Worm (Caenorhabditis elegans) whole organism, L1 larva: Measurements from ENCODE around the gene best-24.

Source experiments
- aha-1 ChIP-seq: fragments of 150-350 bp; optimal IDR thresholded peaks from 2 replicates; lab custom pipeline; 2014; ENCODE audit warnings: missing biosample characterization, missing genetic modification characterization
- alr-1 ChIP-seq: fragments of 200-800 bp; sonication (Bioruptor generic); optimal IDR thresholded peaks from 2 replicates; lab custom pipeline; 2018; ENCODE audit warnings: borderline replicate concordance, mild to moderate bottlenecking, missing genetic modification characterization, missing compliant biosample characterization
- aly-2 ChIP-seq: fragments of 150-350 bp; optimal IDR thresholded peaks from 2 replicates; lab custom pipeline; 2014; ENCODE audit warnings: missing biosample characterization, missing genetic modification characterization
- blmp-1 ChIP-seq: fragments of 150-350 bp; optimal IDR thresholded peaks from 2 replicates; lab custom pipeline; 2014; ENCODE audit warnings: missing biosample characterization, missing genetic modification characterization
- ceh-8 ChIP-seq: fragments of 200-800 bp; sonication (Bioruptor generic); optimal IDR thresholded peaks from 2 replicates; lab custom pipeline; 2018; ENCODE audit warnings: mild to moderate bottlenecking, missing genetic modification characterization, moderate library complexity, missing compliant biosample characterization
- ceh-82 ChIP-seq, 3 experiments: fragments of 150-350 bp in 1 of 3; sonication (generic microtip) in 2 of 3; optimal IDR thresholded peaks; 2 replicates each; lab custom pipeline; 2014 to 2017; ENCODE audit warnings: missing biosample characterization in 3 of 3, missing genetic modification characterization in 3 of 3
- ceh-88 ChIP-seq: fragments of 200-800 bp; sonication (Bioruptor generic); IDR thresholded peaks from 2 replicates; pipeline ENCODE4 v1.3.6; 2022; ENCODE audit warnings: missing genetic modification characterization, missing compliant biosample characterization
- dpl-1 ChIP-seq, 3 experiments: fragments of 150-350 bp in 2 of 3; sonication (generic microtip) in 1 of 3; optimal IDR thresholded peaks; 2 replicates each; lab custom pipeline; 2014 to 2017; ENCODE audit warnings: missing biosample characterization in 3 of 3, missing genetic modification characterization in 3 of 3, missing genetic modification reagents in 3 of 3
- dsc-1 ChIP-seq: sonication (generic microtip); optimal IDR thresholded peaks from 2 replicates; lab custom pipeline; 2016; ENCODE audit warnings: mild to moderate bottlenecking, missing genetic modification characterization, missing compliant biosample characterization
- efl-1 ChIP-seq, 4 experiments: fragments of 150-350 bp; optimal IDR thresholded peaks in 3 of 4; peaks in 1 of 4; 1 replicate in 1 of 4; 2 replicates in 3 of 4; lab custom pipeline; 2014; ENCODE audit warnings: missing biosample characterization in 2 of 4, missing genetic modification characterization in 2 of 4, missing genetic modification reagents in 2 of 4
- efl-3 ChIP-seq: fragments of 200-800 bp; sonication (Bioruptor generic); optimal IDR thresholded peaks from 2 replicates; lab custom pipeline; 2018; ENCODE audit warnings: mild to moderate bottlenecking, missing genetic modification characterization, missing compliant biosample characterization
- egl-27 ChIP-seq, 2 experiments: fragments of 150-350 bp in 1 of 2; sonication (generic microtip); optimal IDR thresholded peaks; 3 replicates each; lab custom pipeline; 2017 to 2018; ENCODE audit warnings: missing biosample characterization in 2 of 2, missing genetic modification characterization in 2 of 2, missing genetic modification reagents in 2 of 2
- elt-3 ChIP-seq, 6 experiments: fragments of 150-350 bp in 1 of 6; sonication (generic microtip); optimal IDR thresholded peaks; 2 replicates each; lab custom pipeline; 2017 to 2018; ENCODE audit warnings: missing biosample characterization in 6 of 6, missing genetic modification characterization in 6 of 6, inconsistent platforms in 1 of 6
- ets-5 ChIP-seq: fragments of 200-800 bp; sonication (Bioruptor generic); IDR thresholded peaks from 2 replicates; pipeline ENCODE4 v1.3.6; 2022; ENCODE audit warnings: missing genetic modification characterization, missing compliant biosample characterization
- fkh-4 ChIP-seq: sonication (generic microtip); optimal IDR thresholded peaks from 2 replicates; lab custom pipeline; 2016; ENCODE audit warnings: missing compliant biosample characterization, missing genetic modification characterization, borderline replicate concordance
- fkh-8 ChIP-seq: sonication (generic microtip); optimal IDR thresholded peaks from 2 replicates; lab custom pipeline; 2016; ENCODE audit warnings: mild to moderate bottlenecking, missing genetic modification characterization, missing compliant biosample characterization
- fos-1 ChIP-seq: fragments of 150-350 bp; optimal IDR thresholded peaks from 2 replicates; lab custom pipeline; 2014; ENCODE audit warnings: missing biosample characterization, missing genetic modification characterization
- hlh-17 ChIP-seq: fragments of 200-800 bp; sonication (Bioruptor generic); optimal IDR thresholded peaks from 2 replicates; lab custom pipeline; 2018; ENCODE audit warnings: missing genetic modification characterization, mild to moderate bottlenecking, missing compliant biosample characterization, moderate library complexity, borderline replicate concordance
- lin-13 ChIP-seq: fragments of 150-350 bp; optimal IDR thresholded peaks from 2 replicates; lab custom pipeline; 2014; ENCODE audit warnings: missing biosample characterization, missing genetic modification reagents, missing genetic modification characterization
- lin-14 ChIP-seq: fragments of 200-800 bp; sonication (Bioruptor generic); optimal IDR thresholded peaks from 2 replicates; lab custom pipeline; 2018; ENCODE audit warnings: mild to moderate bottlenecking, missing genetic modification characterization, moderate library complexity, missing compliant biosample characterization
- lin-35 ChIP-seq, 2 experiments: fragments of 150-350 bp; optimal IDR thresholded peaks; 2 replicates each; lab custom pipeline; 2014; ENCODE audit warnings: missing biosample characterization in 2 of 2, missing genetic modification characterization in 2 of 2, missing genetic modification reagents in 2 of 2
- lsy-2 ChIP-seq, 2 experiments: fragments of 150-350 bp; optimal IDR thresholded peaks; 2 replicates each; lab custom pipeline; 2014; ENCODE audit warnings: missing biosample characterization in 2 of 2, missing genetic modification characterization in 2 of 2
- mdl-1 ChIP-seq, 2 experiments: fragments of 150-350 bp; optimal IDR thresholded peaks; 2 replicates each; lab custom pipeline; 2014 to 2017; ENCODE audit warnings: missing biosample characterization in 2 of 2, missing genetic modification characterization in 2 of 2, inconsistent platforms in 1 of 2
- mef-2 ChIP-seq: fragments of 150-350 bp; optimal IDR thresholded peaks from 2 replicates; lab custom pipeline; 2014; ENCODE audit warnings: missing biosample characterization, missing genetic modification characterization
- mep-1 ChIP-seq: fragments of 150-350 bp; optimal IDR thresholded peaks from 2 replicates; lab custom pipeline; 2014; ENCODE audit warnings: missing biosample characterization, missing genetic modification characterization
- nhr-20 ChIP-seq: sonication (generic microtip); optimal IDR thresholded peaks from 2 replicates; lab custom pipeline; 2016; ENCODE audit warnings: mild to moderate bottlenecking, missing genetic modification characterization, missing compliant biosample characterization
- nhr-47 ChIP-seq: sonication (generic microtip); optimal IDR thresholded peaks from 2 replicates; lab custom pipeline; 2016; ENCODE audit warnings: mild to moderate bottlenecking, missing genetic modification characterization, moderate library complexity, missing compliant biosample characterization
- nhr-71 ChIP-seq: sonication (generic microtip); optimal IDR thresholded peaks from 2 replicates; lab custom pipeline; 2016; ENCODE audit warnings: mild to moderate bottlenecking, missing genetic modification characterization, moderate library complexity, missing compliant biosample characterization
- nhr-84 ChIP-seq: sonication (generic microtip); optimal IDR thresholded peaks from 2 replicates; lab custom pipeline; 2017; ENCODE audit warnings: missing biosample characterization, missing genetic modification characterization
- nhr-85 ChIP-seq: sonication (generic microtip); peaks from one replicate; lab custom pipeline; 2016; ENCODE audit warnings: missing genetic modification characterization, inconsistent platforms, missing compliant biosample characterization
- nhr-90 ChIP-seq: sonication (generic microtip); optimal IDR thresholded peaks from 2 replicates; lab custom pipeline; 2016; ENCODE audit warnings: mild to moderate bottlenecking, missing genetic modification characterization, missing compliant biosample characterization; ENCODE audit not compliant: poor library complexity
- pag-3 ChIP-seq: sonication (generic microtip); optimal IDR thresholded peaks from 2 replicates; lab custom pipeline; 2017; ENCODE audit warnings: missing genetic modification characterization, mild to moderate bottlenecking, missing compliant biosample characterization, antibody characterized with exemption, borderline replicate concordance; ENCODE audit not compliant: insufficient read depth
- pax-3 ChIP-seq: fragments of 200-800 bp; sonication (Bioruptor generic); optimal IDR thresholded peaks from 2 replicates; lab custom pipeline; 2018; ENCODE audit warnings: mild to moderate bottlenecking, missing genetic modification characterization, moderate library complexity, missing compliant biosample characterization
- rnt-1 ChIP-seq: sonication (generic microtip); optimal IDR thresholded peaks from 2 replicates; lab custom pipeline; 2016; ENCODE audit warnings: mild to moderate bottlenecking, missing genetic modification characterization, moderate library complexity, missing compliant biosample characterization
- snpc-4 ChIP-seq: fragments of 150-350 bp; optimal IDR thresholded peaks from 2 replicates; lab custom pipeline; 2014; ENCODE audit warnings: missing biosample characterization, missing genetic modification characterization
- snu-23 ChIP-seq: sonication (generic microtip); optimal IDR thresholded peaks from 2 replicates; lab custom pipeline; 2016; ENCODE audit warnings: missing genetic modification characterization, missing compliant biosample characterization
- sptf-1 ChIP-seq: fragments of 150-350 bp; optimal IDR thresholded peaks from 2 replicates; lab custom pipeline; 2014; ENCODE audit warnings: missing biosample characterization, missing genetic modification characterization
- sup-37 ChIP-seq: fragments of 200-800 bp; sonication (Bioruptor generic); optimal IDR thresholded peaks from 2 replicates; lab custom pipeline; 2018; ENCODE audit warnings: mild to moderate bottlenecking, missing genetic modification characterization, missing compliant biosample characterization
- swsn-7 ChIP-seq: sonication (generic microtip); optimal IDR thresholded peaks from 2 replicates; lab custom pipeline; 2016; ENCODE audit warnings: missing genetic modification characterization, missing compliant biosample characterization
- tlp-1 ChIP-seq: fragments of 150-350 bp; optimal IDR thresholded peaks from 2 replicates; lab custom pipeline; 2014; ENCODE audit warnings: missing biosample characterization, missing genetic modification characterization
- unc-130 ChIP-seq: fragments of 150-350 bp; optimal IDR thresholded peaks from 2 replicates; lab custom pipeline; 2017; ENCODE audit warnings: missing biosample characterization, missing genetic modification characterization, inconsistent platforms
- unc-30 ChIP-seq: sonication (generic microtip); optimal IDR thresholded peaks from 2 replicates; lab custom pipeline; 2017; ENCODE audit warnings: missing biosample characterization, missing genetic modification characterization
- unc-98 ChIP-seq: fragments of 200-800 bp; sonication (Bioruptor generic); IDR thresholded peaks from 2 replicates; pipeline ENCODE4 v1.3.6; 2022; ENCODE audit warnings: missing genetic modification characterization, missing compliant biosample characterization
- zip-4 ChIP-seq: fragments of 200-800 bp; sonication (Bioruptor generic); optimal IDR thresholded peaks from 2 replicates; lab custom pipeline; 2018; ENCODE audit warnings: mild to moderate bottlenecking, missing genetic modification characterization, moderate library complexity, missing compliant biosample characterization

The best-24 gene

DNA sequence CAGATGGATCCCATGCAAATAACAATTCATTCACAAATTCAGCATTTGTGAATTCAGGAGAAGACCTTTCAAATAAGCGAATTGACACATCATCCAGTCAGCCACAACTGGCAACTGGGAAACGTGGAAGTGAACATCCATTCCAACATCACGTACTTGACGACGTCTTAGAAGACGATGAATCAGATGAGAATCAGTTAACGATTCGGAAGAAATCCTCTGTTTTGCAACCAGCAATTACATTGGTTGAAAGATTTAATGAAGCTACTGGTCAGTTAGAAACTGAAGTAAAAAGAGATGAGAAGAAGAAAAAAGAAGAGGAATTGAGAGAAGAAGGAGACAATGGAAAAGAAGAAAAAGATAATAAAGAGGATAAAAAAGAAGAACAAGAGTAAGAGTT is 2.6 kb downstream of the best-24 start:
- no peak for TF ChIP-seq egl-27 (tag; optimal IDR thresholded peaks at IDR 0.05; lab: Kevin White, UChicago)
- no peak for TF ChIP-seq nhr-84 (tag; lab: Kevin White, UChicago)
- TF ChIP-seq fos-1 (tag; lab: Kevin White, UChicago): no peak
- no peak for TF ChIP-seq efl-1 (optimal IDR thresholded peaks at IDR 0.05; lab: Kevin White, UChicago)
- no peak for TF ChIP-seq efl-1 (GFP tag; optimal IDR thresholded peaks at IDR 0.05 in 1 of 2; lab: Kevin White, UChicago)
- no peak for TF ChIP-seq fkh-8 (tag; lab: Kevin White, UChicago)
- no peak for TF ChIP-seq efl-3 (GFP tag; lab: Kevin White, UChicago)
- no peak for TF ChIP-seq aha-1
- TF ChIP-seq unc-130 (tag; lab: Kevin White, UChicago): no peak
- TF ChIP-seq dsc-1 (tag; lab: Kevin White, UChicago): no peak
- no peak for TF ChIP-seq unc-98
- no peak for TF ChIP-seq pax-3 (tag; lab: Kevin White, UChicago)
- no peak for TF ChIP-seq elt-3 (tag; optimal IDR thresholded peaks at IDR 0.05; lab: Kevin White, UChicago)
- no peak for TF ChIP-seq ceh-88
- TF ChIP-seq lin-35 (GFP tag; optimal IDR thresholded peaks at IDR 0.05; lab: Kevin White, UChicago): no peak
- TF ChIP-seq alr-1: no peak

ce11 chrIII:7907515-7907914 is 6.7 kb downstream of the best-24 start, which contains the start of gene pcp-5:
pcp-5 (minus strand) TSS chrIII:7907615.
- peak; percentile 48 for TF ChIP-seq rnt-1 (tag; lab: Kevin White, UChicago)
- no peak for TF ChIP-seq hlh-17 (GFP tag; lab: Kevin White, UChicago)
- TF ChIP-seq nhr-71 (tag; lab: Kevin White, UChicago): peak; percentile 36
- TF ChIP-seq nhr-84 (tag; lab: Kevin White, UChicago): no peak
- TF ChIP-seq ets-5 (GFP tag; lab: Robert Waterston, UW): no peak
- TF ChIP-seq ceh-8 (GFP tag; lab: Kevin White, UChicago): no peak
- TF ChIP-seq tlp-1 (tag; lab: Kevin White, UChicago): no peak
- no peak for TF ChIP-seq lin-13
- TF ChIP-seq nhr-47 (tag; lab: Kevin White, UChicago): no peak

DNA sequence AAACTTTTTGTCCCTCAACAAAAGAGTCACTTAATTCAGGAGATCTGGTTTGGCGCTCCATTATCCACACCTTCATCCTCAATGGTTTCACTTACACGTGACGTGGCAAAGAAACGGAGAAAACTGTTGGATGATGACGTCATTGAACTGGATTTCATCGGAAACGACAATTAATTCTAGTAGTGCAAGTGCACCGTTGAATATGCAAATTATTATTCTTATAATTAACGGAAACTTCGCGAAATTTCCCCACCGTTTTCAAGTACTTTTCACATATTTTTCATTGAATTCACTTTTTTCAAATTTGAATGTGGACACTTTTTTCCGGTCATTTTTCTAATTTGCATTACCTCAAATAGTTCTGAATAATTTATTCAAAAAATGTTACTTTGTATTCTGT is 8.4 kb downstream of the best-24 start, which contains the start of gene ZK688.1:
Gene ZK688.1 (plus strand): TSS at position 301 of the 400 bp plus-strand sequence.
- no peak for TF ChIP-seq snpc-4
- no peak for TF ChIP-seq unc-130 (tag; lab: Kevin White, UChicago)
- TF ChIP-seq efl-1 (optimal IDR thresholded peaks at IDR 0.05; lab: Kevin White, UChicago): no peak
- TF ChIP-seq efl-1 (GFP tag; optimal IDR thresholded peaks at IDR 0.05 in 1 of 2; lab: Kevin White, UChicago): peak in 1 of 2 experiments; percentile 52
- TF ChIP-seq zip-4: no peak
- TF ChIP-seq sup-37 (GFP tag; lab: Kevin White, UChicago): no peak
- no peak for TF ChIP-seq nhr-84 (tag; lab: Kevin White, UChicago)
- TF ChIP-seq unc-98: no peak
- TF ChIP-seq lin-13: no peak
- no peak for TF ChIP-seq pag-3

DNA sequence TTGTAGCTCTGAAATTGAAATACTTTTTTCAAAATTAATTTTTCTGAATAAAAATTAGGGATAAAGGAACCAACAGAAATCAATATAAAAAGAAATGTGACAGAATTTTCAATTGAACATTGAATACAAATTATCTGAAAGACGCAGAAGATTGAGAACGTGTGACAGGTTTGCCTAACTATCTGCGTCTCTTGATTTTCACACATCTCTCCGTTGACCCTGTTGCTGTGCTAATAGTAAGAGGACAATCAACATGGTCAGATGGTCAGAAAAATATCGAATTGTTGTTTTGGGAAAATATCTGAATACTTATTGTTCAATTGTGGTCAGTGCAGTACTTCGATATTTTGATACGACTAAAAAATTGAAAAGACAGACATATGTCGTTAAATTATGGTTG is 10.8 kb downstream of the best-24 start, which contains the start of gene ZK688.7:
Gene ZK688.7 (minus strand): TSS at position 14 of the 400 bp plus-strand sequence.
- peak; percentile 66 for TF ChIP-seq nhr-85 (tag; lab: Kevin White, UChicago)
- peak; percentile 11 for TF ChIP-seq nhr-90 (tag; lab: Kevin White, UChicago)
- no peak for TF ChIP-seq mef-2 (tag; lab: Kevin White, UChicago)
- TF ChIP-seq elt-3 (tag; optimal IDR thresholded peaks at IDR 0.05; lab: Kevin White, UChicago): peak in 1 of 6 experiments; percentile 63
- peak; percentile 81 for TF ChIP-seq lin-14 (GFP tag; lab: Kevin White, UChicago)
- TF ChIP-seq egl-27 (tag; optimal IDR thresholded peaks at IDR 0.05; lab: Kevin White, UChicago): no peak
- no peak for TF ChIP-seq ceh-82 (tag; optimal IDR thresholded peaks at IDR 0.05; lab: Kevin White, UChicago)
- no peak for TF ChIP-seq sptf-1 (tag; lab: Kevin White, UChicago)
- peak; percentile 1 to 30 for TF ChIP-seq efl-1 (optimal IDR thresholded peaks at IDR 0.05; lab: Kevin White, UChicago)
- peak; percentile 19 to 71 for TF ChIP-seq efl-1 (GFP tag; optimal IDR thresholded peaks at IDR 0.05 in 1 of 2; lab: Kevin White, UChicago)
- peak; percentile 70 for TF ChIP-seq snu-23 (GFP tag; lab: Kevin White, UChicago)
- TF ChIP-seq unc-30 (tag; lab: Kevin White, UChicago): no peak
- TF ChIP-seq mep-1 (tag; lab: Kevin White, UChicago): peak; percentile 51
- TF ChIP-seq lin-13: no peak
- TF ChIP-seq blmp-1 (tag; lab: Kevin White, UChicago): peak; percentile 37
- peak; percentile 57 for TF ChIP-seq nhr-20 (tag; lab: Kevin White, UChicago)
- TF ChIP-seq swsn-7 (tag; lab: Kevin White, UChicago): no peak
- TF ChIP-seq lin-35 (GFP tag; optimal IDR thresholded peaks at IDR 0.05; lab: Kevin White, UChicago): peak in 1 of 2 experiments; percentile 68
- no peak for TF ChIP-seq aly-2 (tag; lab: Kevin White, UChicago)
- TF ChIP-seq dpl-1 (GFP tag; optimal IDR thresholded peaks at IDR 0.05; lab: Kevin White, UChicago): peak; percentile 8 to 34 (median 33)
- TF ChIP-seq lsy-2 (tag; optimal IDR thresholded peaks at IDR 0.05; lab: Kevin White, UChicago): peak in 1 of 2 experiments; percentile 15
- no peak for TF ChIP-seq fkh-4 (tag; lab: Kevin White, UChicago)
- TF ChIP-seq mdl-1 (tag; optimal IDR thresholded peaks at IDR 0.05; lab: Kevin White, UChicago): peak in 1 of 2 experiments; percentile 15
